Fruit fly (Drosophila melanogaster): ENCODE data around the gene CG14830.

CG14830 gene

DNA sequence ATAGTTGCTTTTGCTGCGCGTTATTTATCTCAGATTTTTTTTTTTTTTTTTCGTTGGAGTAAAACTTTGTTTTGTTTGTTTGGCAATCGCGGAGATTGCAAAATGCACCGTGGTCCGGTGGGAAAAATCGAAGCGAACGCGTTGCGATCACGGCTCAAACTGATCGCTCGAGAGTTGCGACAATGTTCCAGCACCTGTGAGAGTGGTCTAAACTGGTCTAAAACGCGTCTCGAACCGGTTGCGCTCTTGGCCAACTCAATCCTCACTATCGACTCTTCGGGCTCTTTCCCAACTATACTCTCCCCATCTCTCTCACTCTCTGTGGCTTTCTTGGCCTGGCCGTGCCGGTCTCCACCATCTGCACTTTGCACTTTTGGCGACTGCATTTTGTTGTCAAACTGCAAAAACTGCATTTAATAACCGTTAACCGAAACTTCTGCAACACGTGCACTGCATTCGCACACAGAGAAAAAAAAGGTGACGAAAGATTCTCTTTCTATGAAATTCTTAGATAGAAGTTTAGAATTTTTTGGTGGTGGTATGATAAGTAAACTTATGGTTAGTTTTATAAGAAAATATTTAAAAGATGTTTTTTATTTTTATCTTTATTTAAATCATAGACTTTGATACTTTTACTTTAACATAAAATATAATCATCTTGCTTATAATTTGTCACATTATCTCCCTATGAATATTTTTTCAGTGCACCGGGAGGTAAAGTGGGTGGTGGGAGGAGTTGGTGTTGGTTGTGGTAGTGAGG lies at the start of gene CG14830:
TSS of gene CG14830 (minus strand) at position 164 of the 760 bp plus-strand sequence.
- peak; percentile 36 for TF ChIP-seq ovo (GFP tag; optimal IDR thresholded peaks at IDR 0.05)
- TF ChIP-seq tj (GFP tag; optimal IDR thresholded peaks at IDR 0.05), result peak; percentile 54
- TF ChIP-seq CG1620 (GFP tag; optimal IDR thresholded peaks at IDR 0.05), result no peak
- TF ChIP-seq CG14711 (tag; optimal IDR thresholded peaks at IDR 0.05), result peak; percentile 4

DNA sequence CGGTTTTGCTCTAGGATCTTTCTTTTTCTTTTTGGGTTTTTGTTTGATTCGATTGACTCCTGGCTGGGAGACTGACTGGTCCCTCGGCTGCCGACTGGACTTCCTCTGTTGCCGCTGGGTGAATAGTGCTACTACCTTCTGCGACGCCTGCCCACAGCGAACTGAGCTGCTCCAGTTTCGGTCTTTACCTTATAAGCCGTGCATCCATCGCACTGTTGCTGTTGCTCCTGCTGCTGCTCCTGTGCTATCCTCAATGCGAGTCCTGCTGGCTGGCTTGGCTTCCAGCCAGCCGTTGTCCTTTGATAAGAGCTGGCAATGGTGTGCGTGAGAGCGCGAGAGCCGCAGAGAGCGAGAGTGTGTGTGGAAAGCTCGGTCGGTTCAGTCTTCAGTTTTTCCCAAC lies 49.0 kb upstream of the CG14830 start, which contains the start of gene unc-13-4A:
TSS of gene unc-13-4A (minus strand) at position 143 of the 400 bp plus-strand sequence.
- TF ChIP-seq pad (GFP tag; optimal IDR thresholded peaks at IDR 0.05), result no peak
- no peak for TF ChIP-seq cic (GFP tag; optimal IDR thresholded peaks at IDR 0.05)
- no peak for TF ChIP-seq CG1620 (GFP tag; optimal IDR thresholded peaks at IDR 0.05)
- no peak for TF ChIP-seq CG5204 (GFP tag; optimal IDR thresholded peaks at IDR 0.05)
- no peak for TF ChIP-seq tj (GFP tag; optimal IDR thresholded peaks at IDR 0.05)
- TF ChIP-seq Crg-1 (GFP tag; optimal IDR thresholded peaks at IDR 0.05), result no peak
- no peak for TF ChIP-seq toe (GFP tag; optimal IDR thresholded peaks at IDR 0.05)
- TF ChIP-seq CG14711 (tag; optimal IDR thresholded peaks at IDR 0.05), result no peak
- no peak for TF ChIP-seq Clk (GFP tag; optimal IDR thresholded peaks at IDR 0.05)
- TF ChIP-seq CG7045 (GFP tag; optimal IDR thresholded peaks at IDR 0.05), result no peak
- no peak for TF ChIP-seq Mnt (GFP tag; optimal IDR thresholded peaks at IDR 0.05)
- no peak for TF ChIP-seq cnc (optimal IDR thresholded peaks at IDR 0.05)
- TF ChIP-seq CG7101 (tag; optimal IDR thresholded peaks at IDR 0.05), result no peak
- TF ChIP-seq ovo (GFP tag; optimal IDR thresholded peaks at IDR 0.05), result no peak
- no peak for TF ChIP-seq CG12768 (GFP tag; optimal IDR thresholded peaks at IDR 0.05)
- no peak for TF ChIP-seq CG33017 (tag; optimal IDR thresholded peaks at IDR 0.05)
- TF ChIP-seq kay (GFP tag; ENCODE audit: borderline replicate concordance), result no peak
- no peak for TF ChIP-seq CG11617 (GFP tag; optimal IDR thresholded peaks at IDR 0.05)

DNA sequence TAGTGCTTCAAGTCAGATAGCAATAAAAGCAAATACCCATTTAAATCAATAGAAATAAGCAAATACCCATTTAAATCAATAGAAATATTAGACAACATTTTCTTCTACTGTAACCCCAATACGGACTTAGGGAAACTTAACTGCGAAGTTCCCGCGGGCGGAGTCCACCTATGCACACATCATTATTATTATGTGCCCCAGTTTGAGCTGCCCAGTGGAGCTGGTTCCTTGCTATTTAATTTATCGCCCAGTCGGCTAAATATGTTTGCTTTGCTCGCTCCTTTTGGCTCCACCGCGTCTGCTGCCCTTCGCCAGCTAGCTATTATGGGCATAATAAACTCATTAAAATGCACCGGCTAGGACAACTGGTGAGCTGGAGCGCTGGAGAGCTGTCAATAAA lies 36.9 kb upstream of the CG14830 start:
- TF ChIP-seq CG5204 (GFP tag; optimal IDR thresholded peaks at IDR 0.05) (no peak), Crg-1 (GFP tag; optimal IDR thresholded peaks at IDR 0.05) (no peak), CG7045 (GFP tag; optimal IDR thresholded peaks at IDR 0.05) (no peak), CG12768 (GFP tag; optimal IDR thresholded peaks at IDR 0.05) (no peak), Hr96 (GFP tag; optimal IDR thresholded peaks at IDR 0.05) (no peak), pad (GFP tag; optimal IDR thresholded peaks at IDR 0.05) (no peak), Clk (GFP tag; optimal IDR thresholded peaks at IDR 0.05) (no peak), CG33017 (tag; optimal IDR thresholded peaks at IDR 0.05) (no peak), CG11617 (GFP tag; optimal IDR thresholded peaks at IDR 0.05) (no peak), CG14711 (tag; optimal IDR thresholded peaks at IDR 0.05) (no peak), CG7101 (tag; optimal IDR thresholded peaks at IDR 0.05) (no peak), ovo (GFP tag; optimal IDR thresholded peaks at IDR 0.05) (no peak), toe (GFP tag; optimal IDR thresholded peaks at IDR 0.05) (no peak), CG1620 (GFP tag; optimal IDR thresholded peaks at IDR 0.05) (no peak), cnc (optimal IDR thresholded peaks at IDR 0.05) (no peak), Mnt (GFP tag; optimal IDR thresholded peaks at IDR 0.05) (no peak), cic (GFP tag; optimal IDR thresholded peaks at IDR 0.05) (no peak)

DNA sequence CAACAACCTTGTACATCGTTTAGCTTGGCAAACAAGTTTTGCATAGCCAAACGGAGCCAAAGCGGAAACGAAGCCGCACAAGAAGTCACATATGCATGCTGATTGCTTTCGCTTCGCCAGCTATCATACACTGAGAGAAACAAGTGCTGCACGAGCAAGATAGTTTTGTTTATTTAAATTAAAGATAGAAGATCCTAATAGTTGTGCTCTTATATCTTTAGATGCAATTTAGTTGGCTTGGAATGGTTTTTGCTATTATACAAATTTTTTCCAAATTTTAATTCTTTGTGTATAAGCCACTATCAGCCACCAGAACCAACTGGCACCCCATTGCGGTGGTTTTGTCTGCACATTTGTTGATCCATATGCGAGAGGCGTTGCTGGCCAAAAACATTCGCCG lies 19.8 kb upstream of the CG14830 start:
- no peak for TF ChIP-seq CG11617 (GFP tag; optimal IDR thresholded peaks at IDR 0.05)
- TF ChIP-seq Hr96 (GFP tag; optimal IDR thresholded peaks at IDR 0.05), result no peak
- no peak for TF ChIP-seq CG7045 (GFP tag; optimal IDR thresholded peaks at IDR 0.05)
- TF ChIP-seq CG14711 (tag; optimal IDR thresholded peaks at IDR 0.05), result no peak
- no peak for TF ChIP-seq cnc (optimal IDR thresholded peaks at IDR 0.05)
- TF ChIP-seq CG12768 (GFP tag; optimal IDR thresholded peaks at IDR 0.05), result no peak
- no peak for TF ChIP-seq tj (GFP tag; optimal IDR thresholded peaks at IDR 0.05)
- TF ChIP-seq kay (GFP tag; ENCODE audit: borderline replicate concordance), result no peak
- TF ChIP-seq toe (GFP tag; optimal IDR thresholded peaks at IDR 0.05), result no peak
- TF ChIP-seq Crg-1 (GFP tag; optimal IDR thresholded peaks at IDR 0.05), result no peak
- TF ChIP-seq CG5204 (GFP tag; optimal IDR thresholded peaks at IDR 0.05), result no peak
- TF ChIP-seq Mnt (GFP tag; optimal IDR thresholded peaks at IDR 0.05), result no peak
- no peak for TF ChIP-seq CG7101 (tag; optimal IDR thresholded peaks at IDR 0.05)

DNA sequence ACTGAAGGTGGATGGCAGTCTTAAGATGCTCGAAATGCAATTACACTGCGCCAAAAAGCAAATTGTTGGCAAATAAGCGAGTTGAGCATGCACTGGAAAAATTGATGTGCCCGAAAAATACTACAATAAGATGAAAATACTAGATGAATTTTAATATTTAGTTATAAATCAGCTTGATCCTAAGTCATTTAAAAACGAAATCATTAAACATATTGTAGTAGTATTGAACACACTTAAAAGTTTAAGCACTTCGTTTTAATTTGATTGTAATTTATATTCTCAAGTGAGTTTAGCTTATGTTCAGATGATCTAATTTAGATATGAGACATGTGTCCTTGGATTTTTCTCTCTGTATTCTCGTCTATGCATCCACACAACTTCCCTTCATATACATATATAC lies 1.2 kb downstream of the CG14830 start:
- TF ChIP-seq cic (GFP tag; optimal IDR thresholded peaks at IDR 0.05), result no peak
- TF ChIP-seq CG7101 (tag; optimal IDR thresholded peaks at IDR 0.05), result no peak
- no peak for TF ChIP-seq tj (GFP tag; optimal IDR thresholded peaks at IDR 0.05)
- TF ChIP-seq Crg-1 (GFP tag; optimal IDR thresholded peaks at IDR 0.05), result no peak
- TF ChIP-seq CG11617 (GFP tag; optimal IDR thresholded peaks at IDR 0.05), result no peak
- no peak for TF ChIP-seq CG33017 (tag; optimal IDR thresholded peaks at IDR 0.05)
- TF ChIP-seq CG7045 (GFP tag; optimal IDR thresholded peaks at IDR 0.05), result no peak
- no peak for TF ChIP-seq kay (GFP tag; ENCODE audit: borderline replicate concordance)
- TF ChIP-seq Hr96 (GFP tag; optimal IDR thresholded peaks at IDR 0.05), result no peak

DNA sequence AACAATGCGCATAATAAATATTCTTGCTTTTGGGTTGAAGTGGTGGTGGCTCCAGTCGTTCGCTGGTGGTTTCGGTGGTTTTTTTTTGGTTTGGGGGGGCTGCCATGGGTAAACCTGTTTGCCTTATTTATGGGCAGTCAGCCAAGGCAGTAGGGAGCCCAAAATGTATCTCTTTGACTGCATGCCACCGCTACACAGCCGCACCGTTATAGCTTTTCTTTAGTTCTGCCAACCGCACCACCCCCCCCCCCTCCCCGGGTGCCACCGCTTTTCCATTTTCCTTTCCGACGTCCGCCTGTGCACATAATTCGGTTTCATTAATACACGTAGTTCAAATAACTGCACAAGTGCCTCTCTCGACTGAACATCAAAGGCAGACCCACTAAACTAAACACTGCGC lies 5.5 kb downstream of the CG14830 start:
- TF ChIP-seq CG5204 (GFP tag; optimal IDR thresholded peaks at IDR 0.05) (no peak), toe (GFP tag; optimal IDR thresholded peaks at IDR 0.05) (no peak), Hr96 (GFP tag; optimal IDR thresholded peaks at IDR 0.05) (no peak), bab1 (GFP tag; optimal IDR thresholded peaks at IDR 0.05) (no peak), CG12768 (GFP tag; optimal IDR thresholded peaks at IDR 0.05) (no peak), tj (GFP tag; optimal IDR thresholded peaks at IDR 0.05) (no peak), kay (GFP tag; ENCODE audit: borderline replicate concordance) (no peak), Mnt (GFP tag; optimal IDR thresholded peaks at IDR 0.05) (no peak), Clk (GFP tag; optimal IDR thresholded peaks at IDR 0.05) (no peak), ovo (GFP tag; optimal IDR thresholded peaks at IDR 0.05) (no peak), CG14711 (tag; optimal IDR thresholded peaks at IDR 0.05) (no peak), CG33017 (tag; optimal IDR thresholded peaks at IDR 0.05) (no peak), cnc (optimal IDR thresholded peaks at IDR 0.05) (no peak)
